Worm (Caenorhabditis elegans) whole organism, L4/young adult: ENCODE data around the gene rps-16.

Experiments used
- dao-5 ChIP-seq: sonication (generic microtip); optimal IDR thresholded peaks from 2 replicates; lab custom pipeline; 2016; ENCODE audit warnings: missing genotype, missing genetic modification characterization, moderate library complexity, missing compliant biosample characterization
- him-1 ChIP-seq: sonication (generic microtip); optimal IDR thresholded peaks from 2 replicates; lab custom pipeline; 2016; ENCODE audit warnings: missing genotype, missing genetic modification reagents, missing genetic modification characterization, missing compliant biosample characterization

DNA sequence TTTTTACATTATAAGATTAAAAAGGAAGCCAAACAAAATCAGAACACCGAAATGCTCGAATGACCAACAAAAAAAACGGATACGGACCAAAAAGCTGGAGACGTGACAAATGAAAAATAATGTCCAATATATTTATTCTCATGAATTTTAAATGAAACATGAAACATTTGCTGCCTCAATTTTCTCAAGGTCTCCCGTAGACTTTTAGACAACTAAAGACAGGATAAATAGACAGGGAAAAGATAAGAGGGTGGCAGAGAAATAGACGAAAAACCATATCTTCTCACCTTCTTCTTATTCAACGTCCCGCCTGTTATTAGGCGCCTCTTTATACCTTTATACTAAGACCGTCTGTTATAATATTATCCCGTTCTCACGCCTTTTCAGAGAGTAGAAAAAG, 15.5 kb upstream of the rps-16 start:
- no peak for TF ChIP-seq dao-5 (tag; lab: Kevin White, UChicago)
- no peak for TF ChIP-seq him-1
